Worm (Caenorhabditis elegans): Measurements from ENCODE around the gene dnj-26.

Gene dnj-26

ce11 chrIV:12265877-12266276 is 13.4 kb upstream of the dnj-26 start:
- TF ChIP-seq dao-5 (tag; optimal IDR thresholded peaks at IDR 0.05) (no peak), W03F9.2 (tag; optimal IDR thresholded peaks at IDR 0.05) (no peak), him-1 (tag; optimal IDR thresholded peaks at IDR 0.05) (no peak)

DNA sequence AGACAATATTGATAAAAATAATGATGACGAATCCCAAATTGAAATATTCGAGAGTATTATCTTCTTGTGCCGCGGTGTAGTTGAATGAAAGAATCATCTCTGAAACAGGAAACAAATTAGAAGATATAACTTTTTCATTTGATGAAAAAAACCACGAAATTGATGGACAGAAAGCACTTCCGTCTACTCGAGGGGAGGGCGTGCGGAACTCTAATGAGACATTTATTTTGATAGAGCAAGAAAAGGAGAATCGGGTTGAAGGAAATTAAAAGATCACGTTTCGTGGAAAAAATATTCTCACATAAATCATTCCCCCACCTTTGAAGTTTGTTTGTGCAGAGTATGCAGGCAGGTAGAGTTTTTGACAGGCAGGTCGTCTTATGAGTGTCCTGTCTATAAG is 8.9 kb upstream of the dnj-26 start, which contains the start of gene sre-14:
Gene sre-14 (minus strand): TSS at position 101 of the 400 bp plus-strand sequence.
- TF ChIP-seq W03F9.2 (tag; optimal IDR thresholded peaks at IDR 0.05) (no peak), dao-5 (tag; optimal IDR thresholded peaks at IDR 0.05) (no peak), him-1 (tag; optimal IDR thresholded peaks at IDR 0.05) (no peak)

DNA sequence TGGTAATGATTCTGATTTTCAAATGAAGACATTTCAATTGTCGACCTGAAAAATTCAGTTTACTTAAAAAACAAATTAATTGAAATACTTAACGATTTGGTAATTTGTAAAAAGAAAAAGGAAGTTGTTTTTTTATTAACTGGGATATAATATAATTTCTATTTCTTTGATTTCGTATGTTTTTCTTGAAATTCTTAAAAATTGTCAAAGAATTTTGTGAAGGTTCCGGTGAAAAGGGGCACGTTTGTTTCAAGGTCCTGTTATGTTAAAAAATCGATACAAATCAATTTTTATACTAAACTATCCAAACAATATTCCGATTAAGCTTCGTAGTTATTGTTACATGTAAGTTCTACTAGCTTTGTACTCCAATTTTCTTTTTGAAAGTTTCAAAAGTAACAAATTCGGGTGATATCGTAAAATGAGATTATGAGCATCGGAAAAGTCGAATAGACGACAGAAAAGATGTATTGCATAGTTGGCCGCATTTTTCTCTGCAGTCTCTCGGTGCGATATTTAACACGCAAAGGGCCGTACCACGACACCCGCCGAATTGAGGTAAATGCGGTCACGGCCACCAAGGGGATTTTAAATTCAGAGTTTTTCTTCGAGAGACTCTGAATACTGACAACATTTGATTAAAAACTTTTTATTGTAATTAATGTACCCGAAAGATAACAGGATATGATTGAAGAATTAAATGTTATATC is 6.8 kb upstream of the dnj-26 start, which contains the start of gene Y39C12A.9:
Gene Y39C12A.9 (minus strand): TSS at position 51 of the 710 bp plus-strand sequence.
- TF ChIP-seq W03F9.2 (tag; optimal IDR thresholded peaks at IDR 0.05) = no peak
- no peak for TF ChIP-seq him-1 (tag; optimal IDR thresholded peaks at IDR 0.05)
- no peak for TF ChIP-seq dao-5 (tag; optimal IDR thresholded peaks at IDR 0.05)

ce11 chrIV:12244706-12245105 is 7.8 kb downstream of the dnj-26 start, which contains the start of gene sre-15:
sre-15 (minus strand) TSS chrIV:12244806.
- no peak for TF ChIP-seq him-1 (tag; optimal IDR thresholded peaks at IDR 0.05)
- TF ChIP-seq dao-5 (tag; optimal IDR thresholded peaks at IDR 0.05) = no peak
- TF ChIP-seq W03F9.2 (tag; optimal IDR thresholded peaks at IDR 0.05) = no peak

DNA sequence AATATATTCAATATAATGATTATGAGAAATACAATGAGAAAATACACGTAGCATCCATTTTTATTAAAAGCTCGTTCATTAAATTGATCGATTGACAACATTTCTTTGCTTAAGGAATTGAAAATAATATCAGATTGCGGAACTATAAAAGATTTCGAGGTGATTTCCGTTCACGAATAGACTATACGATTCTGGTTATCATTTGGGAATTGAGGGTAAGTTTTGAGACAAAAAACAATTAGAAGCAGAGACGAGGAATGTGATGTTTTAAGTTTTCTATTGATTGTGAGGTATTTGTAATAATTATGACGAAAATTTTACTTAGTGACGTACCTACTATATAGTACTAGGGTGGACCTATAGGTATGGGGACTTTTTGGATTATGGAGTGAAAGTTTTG is 13.6 kb downstream of the dnj-26 start, which contains the start of gene sre-19:
Gene sre-19 (minus strand): TSS at position 101 of the 400 bp plus-strand sequence.
- TF ChIP-seq W03F9.2 (tag; optimal IDR thresholded peaks at IDR 0.05) = no peak
- no peak for TF ChIP-seq dao-5 (tag; optimal IDR thresholded peaks at IDR 0.05)
- no peak for TF ChIP-seq him-1 (tag; optimal IDR thresholded peaks at IDR 0.05)

DNA sequence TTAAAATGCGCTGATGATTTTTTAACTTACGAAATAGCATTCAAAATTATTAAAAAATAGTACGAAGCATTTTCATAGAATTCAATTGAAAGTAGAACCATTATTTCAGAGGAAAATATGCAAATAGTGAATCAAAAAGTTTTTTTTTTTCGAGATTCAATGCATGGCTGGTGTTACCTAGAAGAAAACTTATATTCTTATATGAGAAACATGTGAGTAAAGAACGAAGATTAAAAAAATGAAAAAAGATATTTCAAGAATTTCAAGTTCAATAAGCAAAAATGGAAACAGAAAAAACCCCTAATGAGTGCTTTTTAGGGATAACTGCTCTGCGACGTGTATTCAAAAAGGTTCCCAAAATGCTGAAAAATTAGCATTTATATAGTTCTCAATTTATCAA is 16.5 kb downstream of the dnj-26 start, which contains the start of gene sre-16:
Gene sre-16 (minus strand): TSS at position 101 of the 400 bp plus-strand sequence.
- no peak for TF ChIP-seq him-1 (tag; optimal IDR thresholded peaks at IDR 0.05)
- TF ChIP-seq dao-5 (tag; optimal IDR thresholded peaks at IDR 0.05) = no peak
- TF ChIP-seq W03F9.2 (tag; optimal IDR thresholded peaks at IDR 0.05) = no peak

ce11 chrIV:12229679-12230078 is 22.8 kb downstream of the dnj-26 start, which contains the start of gene sre-18:
sre-18 (minus strand) TSS chrIV:12229779.
- TF ChIP-seq W03F9.2 (tag; optimal IDR thresholded peaks at IDR 0.05) = no peak
- TF ChIP-seq dao-5 (tag; optimal IDR thresholded peaks at IDR 0.05) = no peak
- TF ChIP-seq him-1 (tag; optimal IDR thresholded peaks at IDR 0.05) = no peak

DNA sequence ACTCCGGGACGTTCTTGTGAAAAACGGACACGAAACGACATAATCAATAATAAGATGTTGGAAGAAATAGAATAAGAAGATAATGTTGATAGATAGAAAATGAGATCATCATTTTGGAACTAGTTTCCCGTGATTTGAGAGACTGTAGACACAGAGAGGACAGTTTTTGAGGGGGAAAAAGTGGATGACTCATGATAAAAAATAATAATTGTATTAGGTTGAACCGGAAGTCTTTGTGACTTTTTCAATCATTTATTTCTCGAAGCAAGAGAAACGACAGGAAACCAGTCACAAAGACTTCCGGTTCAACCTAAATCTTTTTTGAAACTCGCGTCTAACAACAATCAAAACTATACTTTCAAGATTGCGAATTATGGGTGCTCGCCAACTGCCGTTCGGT is 25.5 kb downstream of the dnj-26 start, which contains the start of gene mlt-3:
Gene mlt-3 (minus strand): TSS at position 101 of the 400 bp plus-strand sequence.
- TF ChIP-seq him-1 (tag; optimal IDR thresholded peaks at IDR 0.05) (no peak), W03F9.2 (tag; optimal IDR thresholded peaks at IDR 0.05) (no peak), dao-5 (tag; optimal IDR thresholded peaks at IDR 0.05) (no peak)

DNA sequence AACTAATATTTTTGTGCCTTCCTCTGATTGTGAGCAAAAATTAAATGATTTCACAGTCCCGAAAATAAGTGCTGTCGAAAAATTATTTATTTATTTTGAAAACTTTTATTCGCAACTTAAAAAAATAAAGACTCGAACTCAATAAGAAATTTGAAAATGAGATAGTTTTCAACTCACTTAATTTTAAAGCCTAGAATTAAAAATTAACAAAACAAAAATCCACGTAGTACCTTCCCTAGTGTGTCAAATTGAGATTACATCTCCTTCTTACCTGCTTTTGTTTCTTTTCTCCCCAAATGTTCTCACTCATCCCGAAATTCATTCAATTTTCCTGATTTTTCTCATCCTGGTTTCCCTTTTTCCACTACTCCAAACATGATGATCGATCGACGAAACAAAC is 33.2 kb downstream of the dnj-26 start, which contains the start of gene F35G2.5:
Gene F35G2.5 (plus strand): TSS at position 301 of the 400 bp plus-strand sequence.
- no peak for TF ChIP-seq him-1 (tag; optimal IDR thresholded peaks at IDR 0.05)
- TF ChIP-seq dao-5 (tag; optimal IDR thresholded peaks at IDR 0.05) = no peak
- no peak for TF ChIP-seq W03F9.2 (tag; optimal IDR thresholded peaks at IDR 0.05)

DNA sequence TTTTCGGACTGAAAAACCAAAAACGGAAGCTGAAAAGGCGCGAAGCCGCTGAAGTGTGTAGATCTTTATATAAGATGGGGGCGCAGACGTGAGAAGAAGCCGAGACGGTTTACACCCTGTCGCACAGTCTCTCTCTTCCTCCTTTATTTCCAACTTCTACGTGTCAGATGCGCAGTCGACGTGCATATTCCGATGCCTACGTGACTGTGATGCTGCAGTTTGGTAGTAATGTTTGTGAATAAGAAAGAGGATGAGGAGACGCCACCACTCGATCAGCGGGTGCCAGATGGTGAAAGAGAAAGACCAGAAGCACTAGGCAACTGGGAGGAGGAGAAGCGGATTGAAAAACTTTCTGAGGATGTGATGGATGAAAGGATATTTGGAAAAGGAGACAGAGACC is 34.2 kb downstream of the dnj-26 start:
- TF ChIP-seq dao-5 (tag; optimal IDR thresholded peaks at IDR 0.05) = no peak
- no peak for TF ChIP-seq him-1 (tag; optimal IDR thresholded peaks at IDR 0.05)

ce11 chrIV:12217142-12217541 is 35.3 kb downstream of the dnj-26 start:
- TF ChIP-seq dao-5 (tag; optimal IDR thresholded peaks at IDR 0.05) (no peak), him-1 (tag; optimal IDR thresholded peaks at IDR 0.05) (no peak), W03F9.2 (tag; optimal IDR thresholded peaks at IDR 0.05) (no peak)

- no peak for TF ChIP-seq dao-5 (tag; optimal IDR thresholded peaks at IDR 0.05)
- no peak for TF ChIP-seq W03F9.2 (tag; optimal IDR thresholded peaks at IDR 0.05)
- no peak for TF ChIP-seq him-1 (tag; optimal IDR thresholded peaks at IDR 0.05)
These were observed 36.6 kb downstream of the dnj-26 start, which contains the start of gene phy-2 for ce11 chrIV:12215762-12216295. phy-2 (minus strand) TSS chrIV:12215987.

DNA sequence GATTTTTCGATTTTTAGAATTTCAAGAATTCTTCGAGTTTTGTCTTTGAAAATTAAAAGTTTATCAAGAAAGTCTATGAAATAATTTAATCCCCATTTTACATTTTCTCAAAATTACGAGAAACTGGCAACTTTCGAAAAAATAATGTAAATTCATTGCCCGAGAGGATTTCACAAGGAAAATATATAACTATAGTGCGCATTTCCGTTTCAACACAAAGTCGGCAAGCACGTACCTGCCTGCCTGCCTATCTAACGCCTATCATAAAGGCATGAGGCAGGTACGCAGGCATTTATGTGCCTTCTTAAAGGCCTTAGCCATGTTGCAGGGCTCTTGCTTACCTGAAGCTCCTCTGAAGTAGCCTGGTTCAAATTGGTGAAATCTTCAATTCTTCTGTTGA is 39.7 kb downstream of the dnj-26 start:
- no peak for TF ChIP-seq him-1 (tag; optimal IDR thresholded peaks at IDR 0.05)
- no peak for TF ChIP-seq W03F9.2 (tag; optimal IDR thresholded peaks at IDR 0.05)
- TF ChIP-seq dao-5 (tag; optimal IDR thresholded peaks at IDR 0.05) = no peak

DNA sequence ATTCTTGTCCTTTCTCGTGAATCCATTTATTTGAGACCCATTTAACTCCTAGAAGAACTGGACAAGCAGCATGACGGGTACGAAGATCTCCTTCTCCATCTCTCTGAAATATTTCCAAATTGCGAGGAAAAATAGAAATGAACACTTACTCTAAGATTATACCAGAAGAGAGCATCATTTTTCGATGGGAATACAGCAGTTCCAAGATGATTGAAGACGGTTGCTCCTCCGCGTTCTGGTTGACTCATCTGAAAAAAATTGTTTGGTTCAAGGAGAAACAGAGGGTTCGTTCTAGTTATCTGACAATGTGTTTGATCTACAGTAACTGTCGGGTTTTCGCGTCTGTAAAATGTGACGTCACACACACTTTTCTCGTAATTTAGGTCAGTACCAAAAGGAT is 41.2 kb downstream of the dnj-26 start:
- TF ChIP-seq him-1 (tag; optimal IDR thresholded peaks at IDR 0.05) (no peak), W03F9.2 (tag; optimal IDR thresholded peaks at IDR 0.05) (no peak), dao-5 (tag; optimal IDR thresholded peaks at IDR 0.05) (no peak)

Measured in whole organism, L4/young adult.